Worm (Caenorhabditis elegans) whole organism, L2 larva: ENCODE results near the gene col-184.

Source experiments
- R02D3.7 ChIP-seq: fragments of 150-350 bp; optimal IDR thresholded peaks from 2 replicates; lab custom pipeline; 2014; ENCODE audit warnings: missing biosample characterization, missing genetic modification characterization
- ama-1 ChIP-seq: fragments of 150-350 bp; optimal IDR thresholded peaks from 2 replicates; lab custom pipeline; 2018; ENCODE audit warnings: inconsistent platforms
- elt-3 ChIP-seq: sonication (generic microtip); optimal IDR thresholded peaks from 2 replicates; lab custom pipeline; 2017; ENCODE audit warnings: missing biosample characterization, missing genetic modification characterization
- mbf-1 ChIP-seq: sonication (generic microtip); optimal IDR thresholded peaks from 2 replicates; lab custom pipeline; 2017; ENCODE audit warnings: missing biosample characterization, missing genetic modification characterization
- nhr-11 ChIP-seq: fragments of 150-350 bp; optimal IDR thresholded peaks from 2 replicates; lab custom pipeline; 2014; ENCODE audit warnings: missing biosample characterization, missing genetic modification characterization
- nhr-12 ChIP-seq: fragments of 150-350 bp; optimal IDR thresholded peaks from 2 replicates; lab custom pipeline; 2014; ENCODE audit warnings: missing biosample characterization, missing genetic modification characterization
- nhr-129 ChIP-seq: fragments of 150-350 bp; optimal IDR thresholded peaks from 2 replicates; lab custom pipeline; 2014; ENCODE audit warnings: missing biosample characterization, missing genetic modification characterization
- nhr-237 ChIP-seq: fragments of 150-350 bp; optimal IDR thresholded peaks from 2 replicates; lab custom pipeline; 2014; ENCODE audit warnings: missing biosample characterization, missing genetic modification characterization
- nhr-25 ChIP-seq: fragments of 150-350 bp; sonication (generic microtip); optimal IDR thresholded peaks from 3 replicates; lab custom pipeline; 2014; ENCODE audit warnings: missing biosample characterization, missing genetic modification characterization
- skn-1 ChIP-seq: sonication (generic microtip); optimal IDR thresholded peaks from 2 replicates; lab custom pipeline; 2017; ENCODE audit warnings: missing biosample characterization, missing genetic modification characterization
- snpc-4 ChIP-seq: fragments of 150-350 bp; optimal IDR thresholded peaks from 2 replicates; lab custom pipeline; 2014; ENCODE audit warnings: missing biosample characterization, missing genetic modification characterization
- ztf-11 ChIP-seq: sonication (generic microtip); optimal IDR thresholded peaks from 2 replicates; lab custom pipeline; 2017; ENCODE audit warnings: missing biosample characterization, missing genetic modification characterization

DNA sequence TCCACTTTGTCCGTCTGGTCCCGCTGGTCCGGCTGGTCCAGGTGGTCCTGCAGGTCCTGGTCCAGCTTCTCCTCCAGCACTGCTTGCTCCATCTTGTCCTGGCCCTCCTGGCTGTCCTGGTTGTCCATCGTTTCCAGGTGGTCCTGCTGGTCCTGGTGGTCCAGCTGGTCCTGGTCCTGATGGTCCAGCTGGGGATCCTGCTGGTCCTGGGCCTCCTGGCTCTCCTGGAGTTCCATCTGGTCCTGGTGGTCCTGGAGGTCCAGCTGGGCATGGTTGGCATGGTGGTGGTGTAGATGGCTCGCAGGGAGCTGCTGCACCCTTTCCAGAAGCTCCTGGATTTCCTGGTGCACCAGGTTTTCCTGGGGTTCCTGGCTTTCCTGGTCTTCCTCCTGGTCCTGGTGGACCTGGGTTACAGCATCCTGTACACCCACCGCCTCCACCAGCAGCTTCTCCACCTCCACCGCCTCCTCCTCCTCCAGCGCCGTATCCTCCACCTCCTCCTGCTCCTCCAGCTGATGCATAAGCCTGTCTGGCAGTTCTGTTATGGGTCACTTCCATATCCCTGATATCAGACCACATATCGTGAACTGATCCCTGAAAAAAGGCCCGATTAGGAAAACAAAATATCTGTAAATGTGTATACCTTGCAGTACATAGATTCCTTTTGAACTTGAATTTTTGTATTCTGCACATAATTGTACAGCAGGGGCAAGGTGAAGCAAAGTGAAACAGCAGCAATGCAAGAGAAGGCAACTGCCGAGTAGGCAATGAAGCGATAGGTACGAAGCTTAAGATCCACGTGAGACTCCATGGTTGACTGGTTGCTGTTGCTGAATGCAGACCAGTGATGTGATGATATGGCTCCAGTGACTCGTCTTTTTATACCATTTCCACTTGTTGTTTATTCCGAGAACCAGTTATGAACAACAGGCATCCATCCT, 2.1 kb upstream of the col-184 start, which contains the start of gene col-183:
- TF ChIP-seq ama-1 (lab: Kevin White, UChicago), result no peak
- no peak for TF ChIP-seq ztf-11 (tag; lab: Kevin White, UChicago)
- TF ChIP-seq R02D3.7, result no peak
- TF ChIP-seq nhr-11 (tag; lab: Kevin White, UChicago), result no peak
- no peak for TF ChIP-seq elt-3 (tag; lab: Kevin White, UChicago)
- no peak for TF ChIP-seq snpc-4 (tag; lab: Kevin White, UChicago)
- no peak for TF ChIP-seq nhr-129 (tag; lab: Kevin White, UChicago)
- TF ChIP-seq mbf-1 (tag; lab: Kevin White, UChicago), result no peak
- no peak for TF ChIP-seq skn-1 (tag; lab: Kevin White, UChicago)
- TF ChIP-seq nhr-12 (tag; lab: Kevin White, UChicago), result no peak
- no peak for TF ChIP-seq nhr-25 (tag; lab: Kevin White, UChicago)
- no peak for TF ChIP-seq nhr-237 (tag; lab: Kevin White, UChicago)
